Worm (Caenorhabditis elegans): ENCODE results near the gene T21H3.1.

T21H3.1 gene

ce11 chrV:1153925-1154324 is 22.6 kb upstream of the T21H3.1 start (continued):
- TF ChIP-seq ztf-11 (tag; optimal IDR thresholded peaks at IDR 0.05): no peak
- no peak for TF ChIP-seq peb-1 (tag; optimal IDR thresholded peaks at IDR 0.05)
- no peak for TF ChIP-seq sma-3 (GFP tag; optimal IDR thresholded peaks at IDR 0.05)
- no peak for TF ChIP-seq aly-2 (tag; optimal IDR thresholded peaks at IDR 0.05)
- peak; percentile 24 for TF ChIP-seq zag-1 (tag; optimal IDR thresholded peaks at IDR 0.05)
- TF ChIP-seq nhr-237 (tag; optimal IDR thresholded peaks at IDR 0.05): no peak
- TF ChIP-seq fos-1 (tag; optimal IDR thresholded peaks at IDR 0.05): peak; percentile 43
- TF ChIP-seq sem-4 (tag; optimal IDR thresholded peaks at IDR 0.05): no peak
- TF ChIP-seq F13H6.1 (tag; optimal IDR thresholded peaks at IDR 0.05): peak; percentile 41
- TF ChIP-seq blmp-1 (tag; optimal IDR thresholded peaks at IDR 0.05; ENCODE audit: insufficient read depth): no peak
- TF ChIP-seq ztf-1 (GFP tag; conservative IDR thresholded peaks at IDR 0.05): no peak
- no peak for TF ChIP-seq R02D3.7 (tag; optimal IDR thresholded peaks at IDR 0.05)

ce11 chrV:1154472-1155278 is 21.8 kb upstream of the T21H3.1 start:
- no peak for TF ChIP-seq lin-11 (tag; optimal IDR thresholded peaks at IDR 0.05)
- TF ChIP-seq sma-9 (GFP tag; optimal IDR thresholded peaks at IDR 0.05): peak; percentile 25
- TF ChIP-seq sma-9 (tag; optimal IDR thresholded peaks at IDR 0.05): no peak
- TF ChIP-seq nhr-6 (tag; optimal IDR thresholded peaks at IDR 0.05): no peak
- no peak for TF ChIP-seq dmd-4 (tag; optimal IDR thresholded peaks at IDR 0.05)
- no peak for TF ChIP-seq nhr-11 (tag; optimal IDR thresholded peaks at IDR 0.05)
- no peak for TF ChIP-seq mdl-1 (tag; optimal IDR thresholded peaks at IDR 0.05)
- TF ChIP-seq peb-1 (tag; optimal IDR thresholded peaks at IDR 0.05): no peak
- no peak for TF ChIP-seq zag-1 (tag; optimal IDR thresholded peaks at IDR 0.05)
- no peak for TF ChIP-seq skn-1 (tag; optimal IDR thresholded peaks at IDR 0.05)
- TF ChIP-seq ceh-82 (tag; optimal IDR thresholded peaks at IDR 0.05): no peak
- no peak for TF ChIP-seq R02D3.7 (tag; optimal IDR thresholded peaks at IDR 0.05)
- TF ChIP-seq alr-1 (tag; optimal IDR thresholded peaks at IDR 0.05): no peak
- peak; percentile 38 for TF ChIP-seq nhr-25 (tag; optimal IDR thresholded peaks at IDR 0.05)
- TF ChIP-seq nhr-21 (tag; optimal IDR thresholded peaks at IDR 0.05): peak; percentile 40
- no peak for TF ChIP-seq fos-1 (tag; optimal IDR thresholded peaks at IDR 0.05)
- no peak for TF ChIP-seq gmeb-1 (tag; optimal IDR thresholded peaks at IDR 0.05)
- TF ChIP-seq ceh-16 (tag; optimal IDR thresholded peaks at IDR 0.05): no peak
- TF ChIP-seq nhr-10 (tag; optimal IDR thresholded peaks at IDR 0.05): no peak
- no peak for TF ChIP-seq egl-27 (tag; optimal IDR thresholded peaks at IDR 0.05)
- TF ChIP-seq mbf-1 (tag; optimal IDR thresholded peaks at IDR 0.05): no peak
- peak; percentile 24 for TF ChIP-seq ztf-4 (tag; optimal IDR thresholded peaks at IDR 0.05)
- TF ChIP-seq ZK546.5 (tag; optimal IDR thresholded peaks at IDR 0.05): no peak
- TF ChIP-seq ama-1 (optimal IDR thresholded peaks at IDR 0.05): peak; percentile 36
- TF ChIP-seq mab-5 (tag; optimal IDR thresholded peaks at IDR 0.05): no peak
- peak; percentile 44 for TF ChIP-seq sma-3 (GFP tag; optimal IDR thresholded peaks at IDR 0.05)
- TF ChIP-seq Y55F3AM.14 (GFP tag; optimal IDR thresholded peaks at IDR 0.05): peak; percentile 81
- TF ChIP-seq nhr-129 (tag; optimal IDR thresholded peaks at IDR 0.05): no peak
- peak; percentile 26 for TF ChIP-seq F13H6.1 (tag; optimal IDR thresholded peaks at IDR 0.05)
- peak; percentile 2 for TF ChIP-seq blmp-1 (tag; optimal IDR thresholded peaks at IDR 0.05; ENCODE audit: insufficient read depth)
- no peak for TF ChIP-seq nhr-23 (tag; optimal IDR thresholded peaks at IDR 0.05)
- TF ChIP-seq elt-3 (tag; optimal IDR thresholded peaks at IDR 0.05): no peak
- no peak for TF ChIP-seq lsy-2 (tag; optimal IDR thresholded peaks at IDR 0.05)
- no peak for TF ChIP-seq unc-62 (GFP tag; optimal IDR thresholded peaks at IDR 0.05)
- TF ChIP-seq sem-4 (tag; optimal IDR thresholded peaks at IDR 0.05): no peak

- TF ChIP-seq nhr-21 (tag; optimal IDR thresholded peaks at IDR 0.05) (peak; percentile 42), crh-2 (tag; optimal IDR thresholded peaks at IDR 0.05) (peak; percentile 15), mdl-1 (tag; optimal IDR thresholded peaks at IDR 0.05) (no peak), fos-1 (tag; optimal IDR thresholded peaks at IDR 0.05) (peak; percentile 81), lin-13 (GFP tag; optimal IDR thresholded peaks at IDR 0.05) (peak; percentile 45), alr-1 (tag; optimal IDR thresholded peaks at IDR 0.05) (no peak), sma-3 (GFP tag; optimal IDR thresholded peaks at IDR 0.05) (peak; percentile 56), R02D3.7 (tag; optimal IDR thresholded peaks at IDR 0.05) (no peak), gmeb-1 (tag; optimal IDR thresholded peaks at IDR 0.05) (peak; percentile 30)
Observed at ce11 chrV:1155914-1156313, 20.6 kb upstream of the T21H3.1 start, which contains the start of gene cmd-1. TSS of gene cmd-1 (plus strand) at chrV:1156271.
